Worm (Caenorhabditis elegans): ENCODE data around the gene cdc-42.

DNA sequence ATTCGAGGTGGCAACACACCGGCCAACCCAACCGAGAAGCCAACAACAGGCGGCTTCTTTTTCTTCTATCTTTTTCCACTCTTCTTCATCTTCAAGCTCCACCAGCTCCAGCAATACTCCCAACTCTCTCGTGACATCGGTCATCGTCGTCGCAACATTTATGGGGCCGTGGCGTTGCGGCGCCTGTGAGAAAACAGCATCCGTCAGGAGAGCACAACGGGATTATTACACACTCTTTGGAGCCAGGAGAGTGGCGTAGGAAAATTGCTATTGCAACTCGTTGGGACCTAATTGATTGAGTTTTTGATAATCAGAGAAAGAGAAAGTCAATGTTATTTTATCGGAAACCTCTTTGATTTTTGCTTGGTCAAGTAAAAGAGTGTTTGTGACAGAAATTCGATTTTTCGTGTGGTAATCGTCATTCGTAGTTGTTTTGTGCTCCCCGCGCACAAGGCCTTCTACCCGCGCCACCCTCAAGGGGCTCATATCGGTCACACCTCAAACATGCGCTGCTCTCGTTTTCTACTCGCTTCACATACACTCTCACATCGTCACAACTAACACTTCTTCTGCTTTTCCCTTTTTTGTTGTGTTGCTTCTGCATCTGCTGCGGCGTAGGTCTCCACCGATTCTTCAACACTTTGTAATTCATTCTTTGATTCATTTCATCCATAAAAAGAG is 24.0 kb downstream of the cdc-42 start:
- TF ChIP-seq jun-1 (tag; optimal IDR thresholded peaks at IDR 0.05) (no peak), arid-1 (GFP tag; conservative IDR thresholded peaks at IDR 0.05) (no peak), unc-39 (tag; optimal IDR thresholded peaks at IDR 0.05) (no peak), skn-1 (tag; optimal IDR thresholded peaks at IDR 0.05) (no peak), zag-1 (tag; optimal IDR thresholded peaks at IDR 0.05) (no peak)

Data from whole organism, L4 larva.